Worm (Caenorhabditis elegans): ENCODE data around the gene wrt-1.

ce11 chrII:7489605-7490004, 41.2 kb upstream of the wrt-1 start, which contains the start of gene D1022.9:
- TF ChIP-seq dao-5 (tag; optimal IDR thresholded peaks at IDR 0.05) (no peak), him-1 (tag; optimal IDR thresholded peaks at IDR 0.05) (no peak), W03F9.2 (tag; optimal IDR thresholded peaks at IDR 0.05) (no peak)

Data from whole organism, L4/young adult.